Worm (Caenorhabditis elegans) whole organism, L4 larva: ENCODE measurements around the gene F46B3.8.

ENCODE experiments used
- D1046.2 ChIP-seq: fragments of 200-800 bp; sonication (Bioruptor generic); IDR thresholded peaks from 2 replicates; pipeline ENCODE4 v1.3.6; 2022; ENCODE audit warnings: missing genetic modification characterization, missing compliant biosample characterization
- F44E2.7 ChIP-seq: fragments of 200-800 bp; sonication (Bioruptor generic); IDR thresholded peaks from 2 replicates; pipeline ENCODE4 v2.1.2; 2022; ENCODE audit warnings: missing genetic modification characterization, missing compliant biosample characterization
- T26A8.4 ChIP-seq: fragments of 200-800 bp; sonication (Bioruptor generic); IDR thresholded peaks from 2 replicates; pipeline ENCODE4 v1.3.6; 2022; ENCODE audit warnings: missing genetic modification characterization, missing compliant biosample characterization
- ZK337.2 ChIP-seq: fragments of 200-800 bp; sonication (Bioruptor generic); IDR thresholded peaks from 2 replicates; pipeline ENCODE4 v1.3.6; 2022; ENCODE audit warnings: missing genetic modification reagents, missing genetic modification characterization, missing compliant biosample characterization
- ceh-28 ChIP-seq: fragments of 150-350 bp; optimal IDR thresholded peaks from 2 replicates; lab custom pipeline; 2014; ENCODE audit warnings: missing biosample characterization, missing genetic modification reagents, missing genetic modification characterization
- ceh-62 ChIP-seq: sonication (generic microtip); optimal IDR thresholded peaks from 2 replicates; lab custom pipeline; 2017; ENCODE audit warnings: missing biosample characterization, missing genetic modification characterization
- ceh-82 ChIP-seq: sonication (generic microtip); optimal IDR thresholded peaks from 2 replicates; lab custom pipeline; 2017; ENCODE audit warnings: missing biosample characterization, missing genetic modification characterization
- ctbp-1 ChIP-seq: fragments of 200-800 bp; sonication (Bioruptor generic); IDR thresholded peaks from 2 replicates; pipeline ENCODE4 v1.3.6; 2022; ENCODE audit warnings: missing genetic modification reagents, missing genetic modification characterization, missing compliant biosample characterization
- dve-1 ChIP-seq: sonication (generic microtip); optimal IDR thresholded peaks from 2 replicates; lab custom pipeline; 2017; ENCODE audit warnings: antibody characterized with exemption, mild to moderate bottlenecking, missing genetic modification characterization, missing compliant biosample characterization; ENCODE audit not compliant: insufficient read depth
- egl-43 ChIP-seq: fragments of 200-800 bp; sonication (Bioruptor generic); IDR thresholded peaks from 2 replicates; pipeline ENCODE4 v1.3.6; 2022; ENCODE audit warnings: missing genetic modification reagents, missing genetic modification characterization, missing compliant biosample characterization
- fkh-10 ChIP-seq: fragments of 150-350 bp; optimal IDR thresholded peaks from 2 replicates; lab custom pipeline; 2014; ENCODE audit warnings: missing biosample characterization, missing genetic modification reagents, missing genetic modification characterization
- gei-8 ChIP-seq: fragments of 200-800 bp; sonication (Bioruptor generic); optimal IDR thresholded peaks from 2 replicates; lab custom pipeline; 2018; ENCODE audit warnings: mild to moderate bottlenecking, missing genetic modification characterization, missing compliant biosample characterization
- hlh-11 ChIP-seq: fragments of 200-800 bp; sonication (Bioruptor generic); optimal IDR thresholded peaks from 2 replicates; lab custom pipeline; 2018; ENCODE audit warnings: mild to moderate bottlenecking, missing genetic modification characterization, missing compliant biosample characterization
- hlh-30 ChIP-seq: sonication (generic microtip); optimal IDR thresholded peaks from 2 replicates; lab custom pipeline; 2017; ENCODE audit warnings: antibody characterized with exemption, mild to moderate bottlenecking, missing genetic modification characterization, missing compliant biosample characterization; ENCODE audit not compliant: insufficient read depth
- lim-7 ChIP-seq: fragments of 200-800 bp; sonication (Bioruptor generic); IDR thresholded peaks from 2 replicates; pipeline ENCODE4 v1.3.6; 2022; ENCODE audit warnings: missing genetic modification characterization, missing compliant biosample characterization
- lin-1 ChIP-seq: fragments of 200-800 bp; sonication (Bioruptor generic); IDR thresholded peaks from 2 replicates; pipeline ENCODE4 v1.3.6; 2022; ENCODE audit warnings: missing genetic modification reagents, missing genetic modification characterization, missing compliant biosample characterization
- lir-3 ChIP-seq: sonication (generic microtip); optimal IDR thresholded peaks from 2 replicates; lab custom pipeline; 2016; ENCODE audit warnings: mild to moderate bottlenecking, missing genetic modification characterization, missing compliant biosample characterization
- lsy-2 ChIP-seq, 2 experiments: fragments of 150-350 bp in 1 of 2; sonication (generic microtip) in 1 of 2; optimal IDR thresholded peaks; 2 replicates each; lab custom pipeline; 2014 to 2017; ENCODE audit warnings: missing biosample characterization in 2 of 2, missing genetic modification characterization in 2 of 2
- madf-5 ChIP-seq, 2 experiments: fragments of 200-800 bp; sonication (Bioruptor generic); IDR thresholded peaks; 2 replicates each; pipeline ENCODE4 v1.3.6; 2022; ENCODE audit warnings: missing compliant biosample characterization in 2 of 2, missing genetic modification characterization in 2 of 2
- mes-2 ChIP-seq: sonication (generic microtip); optimal IDR thresholded peaks from 2 replicates; lab custom pipeline; 2016; ENCODE audit warnings: missing genotype, mild to moderate bottlenecking, missing genetic modification characterization, missing compliant biosample characterization; ENCODE audit not compliant: poor library complexity, severe bottlenecking
- mxl-3 ChIP-seq: fragments of 200-800 bp; sonication (Bioruptor generic); optimal IDR thresholded peaks from 2 replicates; lab custom pipeline; 2018; ENCODE audit warnings: mild to moderate bottlenecking, missing genetic modification characterization, missing compliant biosample characterization
- nhr-10 ChIP-seq: fragments of 150-350 bp; optimal IDR thresholded peaks from 2 replicates; lab custom pipeline; 2014; ENCODE audit warnings: missing biosample characterization, missing genetic modification characterization
- nhr-11 ChIP-seq: fragments of 150-350 bp; optimal IDR thresholded peaks from 2 replicates; lab custom pipeline; 2014; ENCODE audit warnings: missing biosample characterization, missing genetic modification characterization
- nhr-237 ChIP-seq: sonication (generic microtip); optimal IDR thresholded peaks from 2 replicates; lab custom pipeline; 2017; ENCODE audit warnings: missing biosample characterization, missing genetic modification characterization
- nhr-42 ChIP-seq: fragments of 200-800 bp; sonication (Bioruptor generic); IDR thresholded peaks from 2 replicates; pipeline ENCODE4 v1.3.6; 2022; ENCODE audit warnings: missing genetic modification characterization, missing compliant biosample characterization
- nhr-48 ChIP-seq: sonication (generic microtip); optimal IDR thresholded peaks from 2 replicates; lab custom pipeline; 2016; ENCODE audit warnings: mild to moderate bottlenecking, missing genetic modification characterization, missing compliant biosample characterization
- pha-4 ChIP-seq, 2 experiments: fragments of 150-350 bp in 1 of 2; fragments of 200-800 bp in 1 of 2; sonication (Bioruptor generic) in 1 of 2; IDR thresholded peaks in 1 of 2; optimal IDR thresholded peaks in 1 of 2; 2 replicates each; pipeline versions ENCODE4 v1.3.6 to Lab custom; 2014 to 2022; ENCODE audit warnings: missing genetic modification characterization in 2 of 2, missing genetic modification reagents in 2 of 2, missing biosample characterization in 1 of 2, missing compliant biosample characterization in 1 of 2
- set-16 ChIP-seq: fragments of 200-800 bp; sonication (Bioruptor generic); IDR thresholded peaks from 2 replicates; pipeline ENCODE4 v1.3.6; 2022; ENCODE audit warnings: missing genetic modification reagents, missing genetic modification characterization, missing compliant biosample characterization
- spr-3 ChIP-seq: fragments of 200-800 bp; sonication (Bioruptor generic); optimal IDR thresholded peaks from 2 replicates; lab custom pipeline; 2018; ENCODE audit warnings: mild to moderate bottlenecking, missing genetic modification characterization, missing compliant biosample characterization
- unc-39 ChIP-seq: sonication (generic microtip); optimal IDR thresholded peaks from 2 replicates; lab custom pipeline; 2017; ENCODE audit warnings: missing biosample characterization, missing genetic modification characterization
- unc-62 ChIP-seq, 3 experiments: fragments of 150-350 bp in 1 of 3; sonication (generic microtip); optimal IDR thresholded peaks in 2 of 3; peaks in 1 of 3; 1 replicate in 1 of 3; 2 replicates in 2 of 3; lab custom pipeline; 2014 to 2017; ENCODE audit warnings: missing biosample characterization in 3 of 3, missing genetic modification characterization in 3 of 3, missing genetic modification reagents in 3 of 3, missing genotype in 1 of 3
- zag-1 ChIP-seq: fragments of 150-350 bp; optimal IDR thresholded peaks from 2 replicates; lab custom pipeline; 2014; ENCODE audit warnings: missing biosample characterization, missing genetic modification characterization
- zip-11 ChIP-seq: fragments of 200-800 bp; sonication (Bioruptor generic); IDR thresholded peaks from 2 replicates; pipeline ENCODE4 v1.3.6; 2022; ENCODE audit warnings: missing genetic modification characterization, missing compliant biosample characterization
- ztf-7 ChIP-seq: fragments of 150-350 bp; optimal IDR thresholded peaks from 2 replicates; lab custom pipeline; 2014; ENCODE audit warnings: missing biosample characterization, missing genetic modification characterization

Gene F46B3.8

DNA sequence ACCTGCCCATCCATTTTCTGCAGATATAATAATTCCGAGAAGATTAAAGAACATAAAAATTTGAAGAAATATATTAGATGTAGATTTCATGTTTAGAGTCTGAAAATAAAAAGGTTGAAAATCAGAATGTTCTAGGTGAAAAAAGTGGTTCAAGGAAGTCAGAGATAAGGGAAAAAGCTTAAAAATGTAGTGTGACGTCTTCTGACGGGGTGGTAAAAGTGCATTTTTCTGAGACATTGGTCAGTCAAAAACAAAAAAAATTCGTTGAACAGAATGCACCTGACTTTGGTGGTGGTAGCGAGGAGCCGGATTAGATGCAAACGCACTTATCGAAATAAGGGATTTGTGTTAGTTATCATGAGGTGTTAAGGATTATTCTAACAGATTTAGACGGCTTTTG lies 16.3 kb downstream of the F46B3.8 start, which contains the start of gene F46B3.23:
TSS of gene F46B3.23 (minus strand) at position 101 of the 400 bp plus-strand sequence.
- TF ChIP-seq zag-1 (tag; lab: Kevin White, UChicago) (no peak), nhr-10 (tag; lab: Kevin White, UChicago) (no peak), mes-2 (tag; lab: Kevin White, UChicago) (no peak), dve-1 (tag; lab: Kevin White, UChicago) (no peak), D1046.2 (GFP tag; lab: Robert Waterston, UW) (no peak), nhr-11 (tag; lab: Kevin White, UChicago) (no peak), fkh-10 (no peak), nhr-48 (tag; lab: Kevin White, UChicago) (no peak), hlh-30 (tag; lab: Kevin White, UChicago) (no peak)

DNA sequence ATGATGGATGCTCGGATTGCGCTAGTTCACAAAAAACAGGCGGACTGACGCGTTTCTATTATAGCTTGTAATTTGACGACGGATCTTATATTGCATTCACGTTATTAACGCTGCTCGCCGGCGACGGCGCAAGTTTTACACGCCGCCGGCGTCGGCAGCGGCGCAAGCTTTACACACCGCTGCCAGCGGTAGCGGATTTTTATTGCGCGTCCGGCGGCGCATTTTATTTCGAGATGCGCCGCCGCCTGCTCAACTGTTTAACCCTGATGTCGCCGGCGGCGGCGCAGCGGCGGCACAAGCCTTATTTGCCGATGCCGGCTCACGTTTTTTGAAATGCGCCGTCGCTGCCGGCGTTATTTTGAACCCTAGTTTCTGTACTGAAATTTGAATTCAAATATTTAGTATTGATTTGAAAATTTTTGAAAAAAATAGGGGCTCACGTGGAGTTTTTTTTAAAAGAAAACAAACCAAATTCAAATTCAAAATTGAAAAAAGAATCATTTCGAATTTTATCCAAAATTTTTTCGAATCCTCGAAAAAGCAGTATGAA lies 18.3 kb downstream of the F46B3.8 start, which contains the start of gene ttr-57:
TSS of gene ttr-57 (plus strand) at position 500 of the 550 bp plus-strand sequence.
- 0 out of 2 replicates have a peak, but pooled peaks have one; percentile 36 for TF ChIP-seq egl-43 (GFP tag; lab: Robert Waterston, UW)
- TF ChIP-seq nhr-237 (tag; lab: Kevin White, UChicago), result no peak
- TF ChIP-seq set-16 (GFP tag; lab: Robert Waterston, UW), result peak; percentile 86
- TF ChIP-seq nhr-42 (GFP tag; lab: Robert Waterston, UW), result 0 out of 2 replicates have a peak, but pooled peaks have one; percentile 35
- TF ChIP-seq F44E2.7, result 0 out of 2 replicates have a peak, but pooled peaks have one; percentile 69
- TF ChIP-seq dve-1 (tag; lab: Kevin White, UChicago), result no peak

DNA sequence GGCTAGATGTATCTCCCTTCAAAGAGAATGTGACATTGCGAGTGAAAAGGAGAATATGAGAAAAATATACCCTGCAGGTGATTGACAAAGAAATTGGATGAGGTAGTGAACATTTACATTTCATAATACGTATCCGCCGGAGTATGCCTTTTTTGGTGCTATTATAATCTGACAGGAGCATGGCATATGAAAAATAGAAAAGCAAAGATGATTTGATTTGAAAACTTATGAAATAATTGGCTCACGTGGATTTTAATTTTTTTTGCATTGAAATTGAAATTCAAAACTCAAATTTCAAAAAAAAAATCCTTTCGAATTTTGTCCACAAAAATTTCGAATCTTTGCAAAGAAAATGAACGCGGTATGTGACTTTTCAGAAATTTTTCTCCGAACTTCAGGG lies 19.9 kb downstream of the F46B3.8 start, which contains the start of gene ttr-11:
TSS of gene ttr-11 (plus strand) at position 301 of the 400 bp plus-strand sequence.
- no peak for TF ChIP-seq ceh-82 (tag; lab: Kevin White, UChicago)
- TF ChIP-seq lir-3 (tag; lab: Kevin White, UChicago), result no peak
- no peak for TF ChIP-seq hlh-11 (tag; lab: Kevin White, UChicago)
- TF ChIP-seq zip-11 (GFP tag; lab: Robert Waterston, UW), result no peak
- TF ChIP-seq ceh-28 (tag; lab: Kevin White, UChicago), result no peak
- no peak for TF ChIP-seq mxl-3 (GFP tag; lab: Kevin White, UChicago)
- peak in 1 of 2 experiments; percentile 14 for TF ChIP-seq unc-62 (GFP tag; optimal IDR thresholded peaks at IDR 0.05 in 1 of 2; lab: Kevin White, UChicago)
- TF ChIP-seq unc-62 (tag; optimal IDR thresholded peaks at IDR 0.05; lab: Kevin White, UChicago), result no peak
- no peak for TF ChIP-seq ztf-7

DNA sequence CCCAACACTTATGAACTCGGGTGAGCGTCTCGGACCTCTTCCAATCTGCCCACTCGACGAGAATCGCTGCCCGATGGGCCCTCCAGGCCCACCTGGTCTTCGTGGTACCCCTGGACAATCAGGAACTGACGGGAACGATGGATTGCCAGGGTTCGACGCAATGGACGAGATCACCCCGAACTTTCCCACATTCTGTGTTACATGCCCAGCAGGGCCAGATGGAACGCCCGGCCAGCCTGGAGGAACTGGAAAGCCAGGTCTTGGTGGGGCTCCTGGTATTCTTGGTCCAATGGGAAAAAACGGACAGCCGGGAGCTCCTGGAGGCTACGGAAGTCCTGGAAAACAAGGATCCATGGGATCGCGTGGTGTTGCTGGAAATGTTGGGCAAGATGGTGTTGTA lies 22.3 kb downstream of the F46B3.8 start:
- TF ChIP-seq ceh-62 (tag; lab: Kevin White, UChicago), result no peak
- no peak for TF ChIP-seq dve-1 (tag; lab: Kevin White, UChicago)
- no peak for TF ChIP-seq pha-4 (GFP tag; IDR thresholded peaks at IDR 0.05; lab: Robert Waterston, UW)
- no peak for TF ChIP-seq pha-4 (tag; optimal IDR thresholded peaks at IDR 0.05; lab: Kevin White, UChicago)
- no peak for TF ChIP-seq unc-39
- TF ChIP-seq ZK337.2 (GFP tag; lab: Robert Waterston, UW), result no peak
- no peak for TF ChIP-seq lsy-2 (tag; optimal IDR thresholded peaks at IDR 0.05; lab: Kevin White, UChicago)
- no peak for TF ChIP-seq lin-1
- no peak for TF ChIP-seq lim-7 (GFP tag; lab: Robert Waterston, UW)
- TF ChIP-seq hlh-11 (tag; lab: Kevin White, UChicago), result no peak
- no peak for TF ChIP-seq spr-3 (GFP tag; lab: Kevin White, UChicago)
- no peak for TF ChIP-seq gei-8 (GFP tag; lab: Kevin White, UChicago)
- peak; percentile 76; the same call in 1 of the 2 replicates for TF ChIP-seq set-16 (GFP tag; lab: Robert Waterston, UW)
- no peak for TF ChIP-seq fkh-10
- TF ChIP-seq F44E2.7, result 0 out of 2 replicates have a peak, but pooled peaks have one; percentile 31
- no peak for TF ChIP-seq ctbp-1
- TF ChIP-seq nhr-11 (tag; lab: Kevin White, UChicago), result no peak
- TF ChIP-seq madf-5 (GFP tag; IDR thresholded peaks at IDR 0.05; lab: Robert Waterston, UW), result no peak
- no peak for TF ChIP-seq T26A8.4 (GFP tag; lab: Robert Waterston, UW)
- TF ChIP-seq, all 104 proteins: peak for 2
